Worm (Caenorhabditis elegans) whole organism, mixed stage, embryonic: ENCODE data around the gene col-132.
A peak's percentile ranks its signal among the peaks of the same experiment; 100 is the strongest.

Experiments used
- M03D4.4 ChIP-seq: sonication (generic microtip); optimal IDR thresholded peaks from 2 replicates; lab custom pipeline; 2017; ENCODE audit warnings: mild to moderate bottlenecking, missing genetic modification characterization, missing compliant biosample characterization
- bed-3 ChIP-seq: fragments of 200-800 bp; sonication (Bioruptor generic); optimal IDR thresholded peaks from 3 replicates; lab custom pipeline; 2018; ENCODE audit warnings: mild to moderate bottlenecking, missing genetic modification characterization, moderate library complexity, missing compliant biosample characterization
- ceh-43 ChIP-seq: fragments of 200-800 bp; sonication (Bioruptor generic); optimal IDR thresholded peaks from 2 replicates; lab custom pipeline; 2018; ENCODE audit warnings: mild to moderate bottlenecking, missing genetic modification characterization, moderate library complexity, missing compliant biosample characterization
- ceh-83 ChIP-seq: fragments of 200-800 bp; sonication (Bioruptor generic); optimal IDR thresholded peaks from 2 replicates; lab custom pipeline; 2018; ENCODE audit warnings: mild to moderate bottlenecking, missing genetic modification characterization, missing compliant biosample characterization
- ces-1 ChIP-seq: fragments of 150-350 bp; optimal IDR thresholded peaks from 2 replicates; lab custom pipeline; 2014; ENCODE audit warnings: missing biosample characterization, missing genetic modification reagents, missing genetic modification characterization
- cnd-1 ChIP-seq: fragments of 200-800 bp; sonication (Bioruptor generic); optimal IDR thresholded peaks from 2 replicates; lab custom pipeline; 2018; ENCODE audit warnings: mild to moderate bottlenecking, missing genetic modification characterization, missing compliant biosample characterization
- drap-1 ChIP-seq: fragments of 200-800 bp; sonication (Bioruptor generic); optimal IDR thresholded peaks from 3 replicates; lab custom pipeline; 2018; ENCODE audit warnings: mild to moderate bottlenecking, missing genetic modification characterization, missing compliant biosample characterization
- elt-3 ChIP-seq: fragments of 150-350 bp; optimal IDR thresholded peaks from 2 replicates; lab custom pipeline; 2014; ENCODE audit warnings: missing biosample characterization, missing genetic modification characterization
- flh-1 ChIP-seq: fragments of 200-800 bp; sonication (Bioruptor generic); optimal IDR thresholded peaks from 2 replicates; lab custom pipeline; 2018; ENCODE audit warnings: mild to moderate bottlenecking, missing genetic modification characterization, moderate library complexity, missing compliant biosample characterization
- ham-2 ChIP-seq: fragments of 200-800 bp; sonication (Bioruptor generic); optimal IDR thresholded peaks from 2 replicates; lab custom pipeline; 2018; ENCODE audit warnings: mild to moderate bottlenecking, missing genetic modification characterization, missing compliant biosample characterization
- hlh-1 ChIP-seq: fragments of 150-350 bp; optimal IDR thresholded peaks from 2 replicates; lab custom pipeline; 2014; ENCODE audit warnings: missing biosample characterization, missing genetic modification reagents, missing genetic modification characterization
- lin-13 ChIP-seq: fragments of 150-350 bp; optimal IDR thresholded peaks from 2 replicates; lab custom pipeline; 2014; ENCODE audit warnings: missing biosample characterization, missing genetic modification characterization
- lin-32 ChIP-seq: fragments of 200-800 bp; sonication (Bioruptor generic); optimal IDR thresholded peaks from 2 replicates; lab custom pipeline; 2018; ENCODE audit warnings: mild to moderate bottlenecking, missing genetic modification characterization, missing compliant biosample characterization
- lsy-2 ChIP-seq: fragments of 150-350 bp; optimal IDR thresholded peaks from 2 replicates; lab custom pipeline; 2014; ENCODE audit warnings: missing biosample characterization, missing genetic modification characterization
- mep-1 ChIP-seq: fragments of 150-350 bp; optimal IDR thresholded peaks from 2 replicates; lab custom pipeline; 2017; ENCODE audit warnings: missing biosample characterization, missing genetic modification reagents, missing genetic modification characterization, inconsistent platforms
- mls-2 ChIP-seq: sonication (generic microtip); optimal IDR thresholded peaks from 2 replicates; lab custom pipeline; 2016; ENCODE audit warnings: mild to moderate bottlenecking, missing genetic modification characterization, moderate library complexity, missing compliant biosample characterization
- nhr-12 ChIP-seq: fragments of 150-350 bp; optimal IDR thresholded peaks from 2 replicates; lab custom pipeline; 2014; ENCODE audit warnings: missing biosample characterization, missing genetic modification characterization
- nhr-2 ChIP-seq: fragments of 150-350 bp; optimal IDR thresholded peaks from 2 replicates; lab custom pipeline; 2014; ENCODE audit warnings: missing biosample characterization, missing genetic modification characterization
- nhr-237 ChIP-seq: fragments of 150-350 bp; optimal IDR thresholded peaks from 2 replicates; lab custom pipeline; 2014; ENCODE audit warnings: missing biosample characterization, missing genetic modification characterization
- nhr-28 ChIP-seq: fragments of 150-350 bp; optimal IDR thresholded peaks from 2 replicates; lab custom pipeline; 2014; ENCODE audit warnings: missing biosample characterization, missing genetic modification characterization
- nhr-76 ChIP-seq: sonication (generic microtip); optimal IDR thresholded peaks from 2 replicates; lab custom pipeline; 2017; ENCODE audit warnings: missing biosample characterization, missing genetic modification characterization
- pha-4 ChIP-seq: fragments of 150-350 bp; optimal IDR thresholded peaks from 2 replicates; lab custom pipeline; 2018; ENCODE audit warnings: missing biosample characterization, missing genetic modification reagents, missing genetic modification characterization
- sem-2 ChIP-seq: fragments of 200-800 bp; sonication (Bioruptor generic); optimal IDR thresholded peaks from 2 replicates; lab custom pipeline; 2018; ENCODE audit warnings: mild to moderate bottlenecking, missing genetic modification characterization, missing compliant biosample characterization
- snpc-4 ChIP-seq: fragments of 150-350 bp; optimal IDR thresholded peaks from 2 replicates; lab custom pipeline; 2014; ENCODE audit warnings: missing biosample characterization, missing genetic modification characterization
- sptf-1 ChIP-seq: sonication (generic microtip); optimal IDR thresholded peaks from 2 replicates; lab custom pipeline; 2017; ENCODE audit warnings: mild to moderate bottlenecking, missing genetic modification characterization, moderate library complexity, missing compliant biosample characterization
- tbx-8 ChIP-seq: fragments of 200-800 bp; sonication (Bioruptor generic); optimal IDR thresholded peaks from 2 replicates; lab custom pipeline; 2018; ENCODE audit warnings: mild to moderate bottlenecking, missing genetic modification characterization, moderate library complexity, missing compliant biosample characterization
- unc-120 ChIP-seq: sonication (generic microtip); optimal IDR thresholded peaks from 2 replicates; lab custom pipeline; 2017; ENCODE audit warnings: missing genetic modification characterization, missing compliant biosample characterization; ENCODE audit not compliant: poor library complexity, severe bottlenecking
- unc-39 ChIP-seq: fragments of 150-350 bp; optimal IDR thresholded peaks from 2 replicates; lab custom pipeline; 2014; ENCODE audit warnings: missing biosample characterization, missing genetic modification characterization
- unc-62 ChIP-seq: fragments of 150-350 bp; optimal IDR thresholded peaks from 2 replicates; lab custom pipeline; 2014; ENCODE audit warnings: missing biosample characterization, missing genetic modification reagents, missing genetic modification characterization
- zip-8 ChIP-seq: fragments of 150-350 bp; optimal IDR thresholded peaks from 2 replicates; lab custom pipeline; 2014; ENCODE audit warnings: missing biosample characterization, missing genetic modification characterization
- ztf-11 ChIP-seq: fragments of 150-350 bp; optimal IDR thresholded peaks from 2 replicates; lab custom pipeline; 2014; ENCODE audit warnings: missing biosample characterization, missing genetic modification characterization

The col-132 gene

DNA sequence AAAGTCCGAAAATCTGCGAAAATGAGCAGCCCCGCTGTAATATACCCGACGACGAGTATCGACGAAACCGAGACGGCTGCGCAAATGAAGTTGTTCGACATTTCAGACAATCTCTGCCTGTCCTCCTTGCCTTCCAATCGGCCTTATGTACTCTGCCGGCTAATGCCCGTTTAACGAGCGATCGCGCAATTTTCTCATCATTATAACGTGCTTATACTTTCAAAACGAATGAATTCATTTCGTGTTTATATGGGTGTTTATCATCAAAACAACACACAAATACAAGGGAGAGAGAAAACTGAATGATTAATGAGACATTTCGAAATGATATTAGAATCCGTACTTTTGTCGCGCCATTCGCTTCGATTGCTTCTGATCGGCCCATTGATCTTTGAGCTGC is at the start of gene col-132:
Gene col-132, minus strand, starts transcription at position 101 of the 400 bp plus-strand sequence.
- no peak for TF ChIP-seq tbx-8

DNA sequence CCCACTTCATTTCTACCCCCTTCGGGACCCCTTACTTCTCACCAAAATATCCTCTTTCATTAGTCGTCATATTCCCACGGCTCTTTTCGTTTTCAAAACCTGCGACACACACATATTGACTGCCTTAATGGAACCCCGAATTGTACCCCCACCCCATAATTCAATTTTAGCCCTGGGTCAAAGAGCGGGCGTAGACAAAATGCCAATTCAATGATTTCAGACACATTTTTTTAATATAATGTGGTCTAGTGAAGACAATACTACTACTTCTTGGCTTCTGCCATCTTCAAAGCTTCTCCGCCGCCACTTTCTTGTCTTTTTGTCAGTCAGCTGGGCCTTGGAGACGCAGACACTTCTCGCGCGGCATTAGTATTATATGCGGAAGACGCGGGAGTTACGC is 36.9 kb upstream of the col-132 start:
- TF ChIP-seq sptf-1 (tag; lab: Kevin White, UChicago) (no peak), unc-62 (no peak), ces-1 (GFP tag; lab: Kevin White, UChicago) (peak; percentile 55)

DNA sequence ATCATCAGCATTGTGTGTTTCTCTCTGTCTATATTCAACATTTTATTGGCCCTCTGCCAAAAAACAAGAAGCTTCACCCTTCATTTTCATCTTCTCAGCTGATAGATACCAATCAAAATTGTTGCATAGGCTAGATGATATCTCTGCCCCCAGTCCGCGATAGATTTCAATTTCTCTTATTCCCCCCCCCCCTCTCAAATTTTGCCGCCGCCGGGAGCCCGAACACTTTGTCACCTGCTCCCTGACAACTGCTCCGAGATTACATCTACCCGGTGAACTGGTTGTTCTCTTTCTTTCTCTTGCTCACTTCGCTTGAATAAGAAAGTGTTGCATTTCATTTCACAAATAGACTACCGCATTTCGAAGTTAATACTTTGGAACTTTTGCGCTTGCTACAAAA is 35.1 kb upstream of the col-132 start:
- TF ChIP-seq sptf-1 (tag; lab: Kevin White, UChicago) (no peak), lin-13 (tag; lab: Kevin White, UChicago) (no peak), unc-120 (tag; lab: Kevin White, UChicago) (no peak), nhr-12 (tag; lab: Kevin White, UChicago) (no peak), drap-1 (GFP tag; lab: Kevin White, UChicago) (no peak), mls-2 (no peak), tbx-8 (no peak), pha-4 (tag; lab: Kevin White, UChicago) (no peak), unc-62 (peak; percentile 17), cnd-1 (no peak), hlh-1 (tag; lab: Kevin White, UChicago) (peak; percentile 92), lin-32 (GFP tag; lab: Kevin White, UChicago) (no peak), nhr-2 (tag; lab: Kevin White, UChicago) (no peak), sem-2 (GFP tag; lab: Kevin White, UChicago) (no peak)

DNA sequence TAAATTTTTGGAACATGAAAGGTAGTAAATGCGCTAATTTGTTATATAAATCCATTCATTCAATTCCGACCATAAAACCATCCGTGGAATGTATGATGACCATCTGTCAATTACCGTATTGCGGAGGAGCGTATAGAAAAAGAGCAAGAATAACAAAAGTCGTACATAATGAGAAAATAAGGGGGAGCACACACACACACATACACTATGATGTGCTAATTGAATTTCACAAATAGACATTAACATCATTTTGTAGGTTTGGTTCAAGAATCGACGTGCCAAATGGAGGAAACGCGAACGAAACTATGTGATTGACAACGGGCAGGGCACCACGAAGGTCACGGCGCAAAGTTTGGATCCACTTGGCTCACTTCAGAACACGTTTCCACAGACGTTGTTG is 30.5 kb upstream of the col-132 start:
- TF ChIP-seq cnd-1: peak; percentile 57
- no peak for TF ChIP-seq ceh-83 (GFP tag; lab: Kevin White, UChicago)
- TF ChIP-seq ces-1 (GFP tag; lab: Kevin White, UChicago): peak; percentile 67
- TF ChIP-seq, all 35 proteins: peak for 2

DNA sequence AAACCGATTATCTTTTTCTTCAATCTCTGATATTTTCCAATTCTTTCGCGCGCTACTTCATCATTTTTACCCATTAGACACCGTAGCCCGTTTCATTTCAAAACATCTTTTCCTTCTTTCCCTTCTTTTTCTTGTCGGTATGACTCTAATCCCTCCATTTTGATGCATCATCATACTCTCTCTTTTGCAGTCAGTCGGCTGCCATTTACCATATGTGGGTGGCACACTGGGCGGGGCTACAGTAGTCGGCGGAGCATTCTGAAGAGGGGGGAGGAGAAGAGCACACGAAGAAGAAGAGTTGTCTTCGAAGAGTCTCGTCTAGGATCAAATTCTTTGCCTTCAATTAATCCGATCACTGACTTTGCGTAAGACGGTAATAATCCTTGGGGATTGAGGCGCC is 27.9 kb upstream of the col-132 start, which contains the start of gene unc-30:
Gene unc-30, plus strand, starts transcription at position 184 of the 400 bp plus-strand sequence.
- no peak for TF ChIP-seq mep-1 (tag; lab: Kevin White, UChicago)
- no peak for TF ChIP-seq tbx-8
- TF ChIP-seq lsy-2 (tag; lab: Kevin White, UChicago): peak; percentile 58
- no peak for TF ChIP-seq nhr-28 (tag; lab: Kevin White, UChicago)
- no peak for TF ChIP-seq elt-3 (tag; lab: Kevin White, UChicago)

DNA sequence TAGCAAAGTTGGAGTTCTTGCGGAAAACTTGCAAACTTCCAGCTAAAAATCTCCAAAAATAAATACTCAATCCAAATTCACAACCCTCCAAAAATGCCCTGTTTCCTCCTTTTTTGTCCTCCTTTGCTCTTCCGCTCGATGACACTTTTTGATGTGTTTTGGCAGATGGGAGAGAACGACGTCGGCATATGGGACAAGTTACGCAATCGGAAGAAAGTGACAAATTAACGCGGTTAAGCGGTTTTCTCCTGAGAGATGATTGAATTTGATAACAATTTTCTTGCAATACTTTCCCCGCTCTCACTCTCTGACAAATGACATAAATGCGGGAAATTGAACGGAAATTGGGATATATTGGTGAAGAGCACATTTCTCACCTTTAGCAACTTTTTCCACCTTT is 25.8 kb upstream of the col-132 start:
- TF ChIP-seq nhr-28 (tag; lab: Kevin White, UChicago) (no peak), lin-13 (tag; lab: Kevin White, UChicago) (no peak), lin-32 (GFP tag; lab: Kevin White, UChicago) (no peak), cnd-1 (peak; percentile 51), tbx-8 (no peak), unc-62 (peak; percentile 3), zip-8 (peak; percentile 60), ham-2 (GFP tag; lab: Kevin White, UChicago) (no peak), snpc-4 (tag; lab: Kevin White, UChicago) (no peak), nhr-2 (tag; lab: Kevin White, UChicago) (peak; percentile 59)

DNA sequence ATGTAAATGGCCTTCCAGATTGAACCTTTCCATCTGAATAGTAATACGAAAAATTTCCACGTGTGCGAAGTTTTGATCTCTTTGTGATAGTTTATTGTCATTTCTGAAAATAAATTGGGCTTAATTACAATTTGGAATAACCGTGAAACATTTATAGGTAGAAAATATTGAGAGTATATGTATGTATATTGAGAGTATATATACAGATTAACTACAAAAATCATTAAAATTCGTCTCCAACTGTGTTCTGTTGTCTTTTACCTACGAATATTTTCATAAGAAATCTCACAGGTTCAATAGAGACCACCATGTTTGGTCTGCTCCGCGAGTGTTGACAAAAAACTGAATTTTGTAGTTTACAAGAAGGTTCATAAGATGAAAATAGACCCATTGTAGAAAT is 22.1 kb upstream of the col-132 start, which contains the start of gene best-2:
Gene best-2, minus strand, starts transcription at position 101 of the 400 bp plus-strand sequence.
- no peak for TF ChIP-seq ces-1 (GFP tag; lab: Kevin White, UChicago)

DNA sequence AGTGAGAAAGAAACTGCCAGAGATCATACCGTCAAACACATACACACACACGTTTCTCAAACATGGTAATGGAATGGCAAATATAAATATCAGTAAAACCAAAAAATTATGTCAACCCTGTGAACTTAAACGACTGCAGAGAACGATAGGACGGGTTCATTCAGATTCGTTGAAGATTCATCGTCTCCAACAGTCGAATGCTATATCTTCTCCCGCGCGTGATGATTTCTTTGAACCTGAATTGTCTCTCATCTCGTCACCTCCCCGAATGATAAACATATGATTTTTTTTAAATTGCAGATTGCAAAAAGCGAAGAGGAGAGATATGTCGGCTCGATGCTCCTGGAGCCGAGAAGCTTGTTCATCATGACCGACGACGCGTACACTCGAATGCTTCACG is 20.0 kb upstream of the col-132 start:
- no peak for TF ChIP-seq ham-2 (GFP tag; lab: Kevin White, UChicago)
- TF ChIP-seq lin-32 (GFP tag; lab: Kevin White, UChicago): no peak
- no peak for TF ChIP-seq ztf-11 (tag; lab: Kevin White, UChicago)
- TF ChIP-seq tbx-8: no peak
- TF ChIP-seq mls-2: no peak
- TF ChIP-seq M03D4.4 (tag; lab: Kevin White, UChicago): no peak
- TF ChIP-seq drap-1 (GFP tag; lab: Kevin White, UChicago): no peak
- TF ChIP-seq mep-1 (tag; lab: Kevin White, UChicago): no peak
- TF ChIP-seq zip-8: no peak
- no peak for TF ChIP-seq ceh-43 (GFP tag; lab: Kevin White, UChicago)
- no peak for TF ChIP-seq bed-3
- TF ChIP-seq nhr-76: no peak
- TF ChIP-seq elt-3 (tag; lab: Kevin White, UChicago): no peak
- TF ChIP-seq unc-39: no peak
- TF ChIP-seq flh-1: no peak
- no peak for TF ChIP-seq lsy-2 (tag; lab: Kevin White, UChicago)
- TF ChIP-seq nhr-237 (tag; lab: Kevin White, UChicago): no peak
- TF ChIP-seq, all 35 proteins: peak for 0
